Worm (Caenorhabditis elegans) whole organism, L1 larva: ENCODE results near the gene srv-27.
A peak's percentile ranks its signal among the peaks of the same experiment; 100 is the strongest.

Experiments
- Y116A8C.19 ChIP-seq: sonication (generic microtip); optimal IDR thresholded peaks from 2 replicates; lab custom pipeline; 2016; ENCODE audit warnings: missing compliant biosample characterization, missing genetic modification characterization, borderline replicate concordance
- alr-1 ChIP-seq: fragments of 200-800 bp; sonication (Bioruptor generic); optimal IDR thresholded peaks from 2 replicates; lab custom pipeline; 2018; ENCODE audit warnings: borderline replicate concordance, mild to moderate bottlenecking, missing genetic modification characterization, missing compliant biosample characterization
- blmp-1 ChIP-seq: fragments of 150-350 bp; optimal IDR thresholded peaks from 2 replicates; lab custom pipeline; 2014; ENCODE audit warnings: missing biosample characterization, missing genetic modification characterization
- ceh-63 ChIP-seq: fragments of 200-800 bp; sonication (Bioruptor generic); optimal IDR thresholded peaks from 2 replicates; lab custom pipeline; 2018; ENCODE audit warnings: mild to moderate bottlenecking, missing genetic modification characterization, missing compliant biosample characterization
- ceh-82 ChIP-seq, 3 experiments: fragments of 150-350 bp in 1 of 3; sonication (generic microtip) in 2 of 3; optimal IDR thresholded peaks; 2 replicates each; lab custom pipeline; 2014 to 2017; ENCODE audit warnings: missing biosample characterization in 3 of 3, missing genetic modification characterization in 3 of 3
- efl-1 ChIP-seq, 4 experiments: fragments of 150-350 bp; optimal IDR thresholded peaks in 3 of 4; peaks in 1 of 4; 1 replicate in 1 of 4; 2 replicates in 3 of 4; lab custom pipeline; 2014; ENCODE audit warnings: missing biosample characterization in 2 of 4, missing genetic modification characterization in 2 of 4, missing genetic modification reagents in 2 of 4
- efl-3 ChIP-seq: fragments of 200-800 bp; sonication (Bioruptor generic); optimal IDR thresholded peaks from 2 replicates; lab custom pipeline; 2018; ENCODE audit warnings: mild to moderate bottlenecking, missing genetic modification characterization, missing compliant biosample characterization
- egl-13 ChIP-seq: sonication (generic microtip); optimal IDR thresholded peaks from 2 replicates; lab custom pipeline; 2016; ENCODE audit warnings: missing genotype, missing genetic modification reagents, missing genetic modification characterization, missing compliant biosample characterization
- egl-27 ChIP-seq, 2 experiments: fragments of 150-350 bp in 1 of 2; sonication (generic microtip); optimal IDR thresholded peaks; 3 replicates each; lab custom pipeline; 2017 to 2018; ENCODE audit warnings: missing biosample characterization in 2 of 2, missing genetic modification characterization in 2 of 2, missing genetic modification reagents in 2 of 2
- elt-3 ChIP-seq, 6 experiments: fragments of 150-350 bp in 1 of 6; sonication (generic microtip); optimal IDR thresholded peaks; 2 replicates each; lab custom pipeline; 2017 to 2018; ENCODE audit warnings: missing biosample characterization in 6 of 6, missing genetic modification characterization in 6 of 6, inconsistent platforms in 1 of 6
- fkh-10 ChIP-seq: sonication (generic microtip); optimal IDR thresholded peaks from 2 replicates; lab custom pipeline; 2017; ENCODE audit warnings: missing biosample characterization, missing genetic modification reagents, missing genetic modification characterization
- fos-1 ChIP-seq: fragments of 150-350 bp; optimal IDR thresholded peaks from 2 replicates; lab custom pipeline; 2014; ENCODE audit warnings: missing biosample characterization, missing genetic modification characterization
- grh-1 ChIP-seq: fragments of 200-800 bp; sonication (Bioruptor generic); IDR thresholded peaks from 2 replicates; pipeline ENCODE4 v1.3.6; 2022; ENCODE audit warnings: missing genetic modification reagents, missing genetic modification characterization, missing compliant biosample characterization
- hlh-17 ChIP-seq: fragments of 200-800 bp; sonication (Bioruptor generic); optimal IDR thresholded peaks from 2 replicates; lab custom pipeline; 2018; ENCODE audit warnings: missing genetic modification characterization, mild to moderate bottlenecking, missing compliant biosample characterization, moderate library complexity, borderline replicate concordance
- hpl-2 ChIP-seq: fragments of 150-350 bp; optimal IDR thresholded peaks from 2 replicates; lab custom pipeline; 2014; ENCODE audit warnings: missing biosample characterization, missing genetic modification reagents, missing genetic modification characterization
- jun-1 ChIP-seq: fragments of 150-350 bp; optimal IDR thresholded peaks from 2 replicates; lab custom pipeline; 2014; ENCODE audit warnings: missing biosample characterization, missing genetic modification reagents, missing genetic modification characterization
- lin-13 ChIP-seq: fragments of 150-350 bp; optimal IDR thresholded peaks from 2 replicates; lab custom pipeline; 2014; ENCODE audit warnings: missing biosample characterization, missing genetic modification reagents, missing genetic modification characterization
- lin-14 ChIP-seq: fragments of 200-800 bp; sonication (Bioruptor generic); optimal IDR thresholded peaks from 2 replicates; lab custom pipeline; 2018; ENCODE audit warnings: mild to moderate bottlenecking, missing genetic modification characterization, moderate library complexity, missing compliant biosample characterization
- lin-39 ChIP-seq: fragments of 150-350 bp; optimal IDR thresholded peaks from 2 replicates; lab custom pipeline; 2014; ENCODE audit warnings: missing biosample characterization, missing genetic modification reagents, missing genetic modification characterization
- mdl-1 ChIP-seq, 2 experiments: fragments of 150-350 bp; optimal IDR thresholded peaks; 2 replicates each; lab custom pipeline; 2014 to 2017; ENCODE audit warnings: missing biosample characterization in 2 of 2, missing genetic modification characterization in 2 of 2, inconsistent platforms in 1 of 2
- mep-1 ChIP-seq: fragments of 150-350 bp; optimal IDR thresholded peaks from 2 replicates; lab custom pipeline; 2014; ENCODE audit warnings: missing biosample characterization, missing genetic modification characterization
- nhr-19 ChIP-seq: fragments of 200-800 bp; sonication (Bioruptor generic); conservative IDR thresholded peaks from 2 replicates; pipeline ENCODE4 v1.3.6; 2022; ENCODE audit warnings: missing genetic modification characterization, missing compliant biosample characterization
- nhr-20 ChIP-seq: sonication (generic microtip); optimal IDR thresholded peaks from 2 replicates; lab custom pipeline; 2016; ENCODE audit warnings: mild to moderate bottlenecking, missing genetic modification characterization, missing compliant biosample characterization
- nhr-237 ChIP-seq: fragments of 150-350 bp; optimal IDR thresholded peaks from 2 replicates; lab custom pipeline; 2014; ENCODE audit warnings: missing biosample characterization, missing genetic modification characterization
- nhr-76 ChIP-seq: sonication (generic microtip); optimal IDR thresholded peaks from 2 replicates; lab custom pipeline; 2017; ENCODE audit warnings: missing biosample characterization, missing genetic modification characterization
- nhr-77 ChIP-seq: fragments of 150-350 bp; optimal IDR thresholded peaks from 2 replicates; lab custom pipeline; 2014; ENCODE audit warnings: missing biosample characterization, missing genetic modification characterization
- nhr-84 ChIP-seq: sonication (generic microtip); optimal IDR thresholded peaks from 2 replicates; lab custom pipeline; 2017; ENCODE audit warnings: missing biosample characterization, missing genetic modification characterization
- pax-3 ChIP-seq: fragments of 200-800 bp; sonication (Bioruptor generic); optimal IDR thresholded peaks from 2 replicates; lab custom pipeline; 2018; ENCODE audit warnings: mild to moderate bottlenecking, missing genetic modification characterization, moderate library complexity, missing compliant biosample characterization
- rnt-1 ChIP-seq: sonication (generic microtip); optimal IDR thresholded peaks from 2 replicates; lab custom pipeline; 2016; ENCODE audit warnings: mild to moderate bottlenecking, missing genetic modification characterization, moderate library complexity, missing compliant biosample characterization
- skn-1 ChIP-seq: fragments of 150-350 bp; optimal IDR thresholded peaks from 2 replicates; lab custom pipeline; 2014; ENCODE audit warnings: missing biosample characterization, missing genetic modification characterization
- unc-130 ChIP-seq: fragments of 150-350 bp; optimal IDR thresholded peaks from 2 replicates; lab custom pipeline; 2017; ENCODE audit warnings: missing biosample characterization, missing genetic modification characterization, inconsistent platforms
- unc-30 ChIP-seq: sonication (generic microtip); optimal IDR thresholded peaks from 2 replicates; lab custom pipeline; 2017; ENCODE audit warnings: missing biosample characterization, missing genetic modification characterization
- unc-86 ChIP-seq: sonication (generic microtip); optimal IDR thresholded peaks from 2 replicates; lab custom pipeline; 2016; ENCODE audit warnings: missing genetic modification characterization, missing compliant biosample characterization
- xbp-1 ChIP-seq: sonication (generic microtip); optimal IDR thresholded peaks from 2 replicates; lab custom pipeline; 2016; ENCODE audit warnings: missing genetic modification characterization, missing compliant biosample characterization
- zag-1 ChIP-seq: fragments of 150-350 bp; optimal IDR thresholded peaks from 2 replicates; lab custom pipeline; 2014; ENCODE audit warnings: missing biosample characterization, missing genetic modification characterization
- ztf-11 ChIP-seq, 2 experiments: sonication (generic microtip); optimal IDR thresholded peaks; 2 replicates each; lab custom pipeline; 2016 to 2017; ENCODE audit warnings: missing genetic modification characterization in 2 of 2, missing biosample characterization in 1 of 2, missing compliant biosample characterization in 1 of 2

The srv-27 gene

DNA sequence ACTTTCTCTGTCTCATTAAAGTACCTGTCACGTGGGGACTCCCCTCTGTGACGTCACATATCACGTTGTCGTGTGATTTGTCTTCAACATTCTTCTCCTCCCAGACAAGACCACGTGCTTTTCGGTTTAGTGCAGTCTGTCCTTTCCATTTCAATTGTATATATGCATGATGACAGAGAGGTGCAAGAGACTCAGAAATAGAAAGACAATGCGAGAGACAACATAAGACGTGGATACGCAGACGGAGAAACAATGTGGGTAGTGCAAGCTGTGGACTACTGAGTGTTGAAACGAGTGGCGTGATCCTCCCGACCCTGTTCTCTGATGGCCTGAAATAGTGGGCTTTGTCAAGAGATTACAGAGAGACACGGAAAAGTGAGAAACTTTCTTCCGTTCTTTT lies 38.6 kb upstream of the srv-27 start (continued):
- TF ChIP-seq skn-1 (peak; percentile 94), lin-39 (tag; lab: Kevin White, UChicago) (peak; percentile 94), ceh-82 (tag; optimal IDR thresholded peaks at IDR 0.05; lab: Kevin White, UChicago) (peak; percentile 6 to 81 (median 24)), hlh-17 (GFP tag; lab: Kevin White, UChicago) (no peak), efl-1 (optimal IDR thresholded peaks at IDR 0.05; lab: Kevin White, UChicago) (peak; percentile 85 to 89), efl-1 (GFP tag; optimal IDR thresholded peaks at IDR 0.05 in 1 of 2; lab: Kevin White, UChicago) (peak; percentile 72 to 97), pax-3 (tag; lab: Kevin White, UChicago) (peak; percentile 92), efl-3 (GFP tag; lab: Kevin White, UChicago) (peak; percentile 11), rnt-1 (tag; lab: Kevin White, UChicago) (peak; percentile 88), lin-13 (GFP tag; lab: Kevin White, UChicago) (peak; percentile 87), nhr-20 (tag; lab: Kevin White, UChicago) (peak; percentile 99), nhr-77 (tag; lab: Kevin White, UChicago) (peak; percentile 38), egl-27 (tag; optimal IDR thresholded peaks at IDR 0.05; lab: Kevin White, UChicago) (peak; percentile 40 to 58), grh-1 (GFP tag; lab: Robert Waterston, UW) (peak; percentile 90), nhr-237 (tag; lab: Kevin White, UChicago) (peak; percentile 37), elt-3 (tag; optimal IDR thresholded peaks at IDR 0.05; lab: Kevin White, UChicago) (peak in 3 of 6 experiments; percentile 49 to 97 (median 92)), egl-13 (tag; lab: Kevin White, UChicago) (peak; percentile 88), unc-130 (tag; lab: Kevin White, UChicago) (peak; percentile 79), jun-1 (peak; percentile 90), ceh-63 (no peak), nhr-76 (tag; lab: Kevin White, UChicago) (no peak), nhr-19 (GFP tag; lab: Robert Waterston, UW) (peak; percentile 95), ztf-11 (tag; optimal IDR thresholded peaks at IDR 0.05; lab: Kevin White, UChicago) (peak in 1 of 2 experiments; percentile 95), fkh-10 (peak; percentile 54), unc-86 (tag; lab: Kevin White, UChicago) (peak; percentile 92), alr-1 (tag; lab: Kevin White, UChicago) (no peak), zag-1 (tag; lab: Kevin White, UChicago) (no peak), hpl-2 (GFP tag; lab: Kevin White, UChicago) (peak; percentile 74), xbp-1 (peak; percentile 97), Y116A8C.19 (tag; lab: Kevin White, UChicago) (no peak), unc-30 (no peak)

DNA sequence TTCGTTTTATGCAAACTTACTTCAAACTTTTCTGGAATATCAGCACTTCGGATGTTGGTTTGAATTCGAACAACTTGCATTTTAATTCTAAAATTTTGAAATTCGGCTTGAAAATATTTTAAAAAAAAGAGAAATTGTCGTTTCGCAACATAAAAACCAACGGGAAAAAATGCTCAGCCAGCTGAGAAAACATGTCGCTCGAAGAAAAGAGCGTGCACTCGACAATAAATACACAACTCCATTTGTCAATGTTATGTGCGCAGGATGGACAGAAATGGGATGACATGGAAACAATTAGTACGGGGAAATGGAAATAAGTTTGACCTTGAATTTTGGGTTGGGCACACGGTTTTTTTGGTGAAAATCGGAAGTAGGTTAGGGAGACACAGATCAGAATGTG lies 37.8 kb upstream of the srv-27 start, which contains the start of gene mif-4:
mif-4 (minus strand) TSS at position 87 of the 400 bp plus-strand sequence.
- TF ChIP-seq nhr-84 (tag; lab: Kevin White, UChicago) (no peak), mdl-1 (tag; optimal IDR thresholded peaks at IDR 0.05; lab: Kevin White, UChicago) (peak in 1 of 2 experiments; percentile 9), fos-1 (tag; lab: Kevin White, UChicago) (no peak), lin-14 (GFP tag; lab: Kevin White, UChicago) (peak; percentile 56), zag-1 (tag; lab: Kevin White, UChicago) (no peak), blmp-1 (peak; percentile 31), mep-1 (tag; lab: Kevin White, UChicago) (peak; percentile 14)
- TF ChIP-seq, all 84 proteins: peak for 4

DNA sequence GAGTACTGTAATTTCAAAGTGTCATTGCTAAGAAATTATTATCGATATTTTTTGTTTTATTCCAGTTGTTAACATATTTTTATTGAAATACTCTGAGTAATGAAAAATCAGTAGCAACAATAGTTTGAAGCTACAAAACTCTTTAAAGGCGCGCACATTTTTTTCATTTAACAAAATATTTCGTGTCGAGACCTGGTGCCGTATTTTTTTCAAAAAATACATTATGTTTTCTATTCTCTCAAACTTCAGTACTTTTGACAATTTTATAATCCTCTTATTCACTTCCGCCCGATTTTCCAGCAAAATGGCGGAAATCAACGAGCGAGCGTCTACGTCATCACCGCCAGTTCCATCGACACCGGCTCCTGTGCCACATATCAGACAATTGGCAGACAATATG lies 35.8 kb upstream of the srv-27 start, which contains the start of gene blos-2:
blos-2 (plus strand) TSS at position 301 of the 400 bp plus-strand sequence.
- no peak for TF ChIP-seq skn-1
- TF ChIP-seq nhr-19 (GFP tag; lab: Robert Waterston, UW): 0 out of 2 replicates have a peak, but pooled peaks have one; percentile 5
